Fruit fly (Drosophila melanogaster) whole organism, prepupa: ENCODE measurements around the gene CG43445.

ENCODE experiments used
- CG10631 ChIP-seq: fragments of 200-800 bp; sonication (Bioruptor generic); optimal IDR thresholded peaks from 2 replicates; lab custom pipeline; 2016; ENCODE audit warnings: missing biosample characterization, missing genetic modification characterization
- CG10669 ChIP-seq: fragments of 200-800 bp; sonication (Bioruptor generic); optimal IDR thresholded peaks from 3 replicates; lab custom pipeline; 2018; ENCODE audit warnings: missing biosample characterization, mild to moderate bottlenecking, missing genetic modification characterization, moderate library complexity
- CG11762 ChIP-seq: fragments of 200-800 bp; sonication (Bioruptor generic); optimal IDR thresholded peaks from 3 replicates; lab custom pipeline; 2016; ENCODE audit warnings: missing biosample characterization, missing genetic modification characterization; ENCODE audit not compliant: insufficient read depth
- CG11902 ChIP-seq: fragments of 200-800 bp; sonication (Bioruptor generic); optimal IDR thresholded peaks from 3 replicates; lab custom pipeline; 2016; ENCODE audit warnings: missing biosample characterization, missing genetic modification characterization
- CG15336 ChIP-seq: fragments of 200-800 bp; sonication (Bioruptor generic); IDR thresholded peaks from 2 replicates; pipeline ENCODE4 v1.3.6; 2022; ENCODE audit warnings: missing biosample characterization, missing genetic modification characterization
- CG1621 ChIP-seq: fragments of 200-800 bp; sonication (Bioruptor generic); optimal IDR thresholded peaks from 3 replicates; lab custom pipeline; 2018; ENCODE audit warnings: missing biosample characterization, mild to moderate bottlenecking, missing genetic modification characterization
- CG3032 ChIP-seq: fragments of 200-800 bp; optimal IDR thresholded peaks from 2 replicates; lab custom pipeline; 2019; ENCODE audit warnings: missing biosample characterization, mild to moderate bottlenecking, missing genetic modification characterization, moderate library complexity
- CG31627 ChIP-seq: fragments of 200-800 bp; sonication (Bioruptor generic); optimal IDR thresholded peaks from 3 replicates; lab custom pipeline; 2016; ENCODE audit warnings: missing biosample characterization, missing genetic modification characterization
- CG32006 ChIP-seq: fragments of 200-800 bp; sonication (Bioruptor generic); optimal IDR thresholded peaks from 3 replicates; lab custom pipeline; 2017; ENCODE audit warnings: missing biosample characterization, mild to moderate bottlenecking, missing genetic modification characterization
- CG34406 ChIP-seq: fragments of 200-800 bp; sonication (Bioruptor generic); optimal IDR thresholded peaks from 3 replicates; lab custom pipeline; 2016; ENCODE audit warnings: missing biosample characterization, missing genetic modification characterization
- CG3919 ChIP-seq: fragments of 200-800 bp; sonication (Bioruptor generic); optimal IDR thresholded peaks from 3 replicates; lab custom pipeline; 2016; ENCODE audit warnings: missing biosample characterization, missing genetic modification characterization
- CG6163 ChIP-seq: fragments of 200-800 bp; sonication (Bioruptor generic); IDR thresholded peaks from 3 replicates; pipeline ENCODE4 v1.3.6; 2022; ENCODE audit warnings: missing biosample characterization, missing genetic modification characterization
- CG6276 ChIP-seq: fragments of 200-800 bp; sonication (Bioruptor generic); optimal IDR thresholded peaks from 2 replicates; lab custom pipeline; 2017; ENCODE audit warnings: missing biosample characterization, mild to moderate bottlenecking, missing genetic modification characterization
- CG6792 ChIP-seq: fragments of 200-800 bp; sonication (Bioruptor generic); optimal IDR thresholded peaks from 3 replicates; lab custom pipeline; 2016; ENCODE audit warnings: missing biosample characterization, missing genetic modification characterization
- CG6808 ChIP-seq: fragments of 200-800 bp; sonication (Bioruptor generic); optimal IDR thresholded peaks from 3 replicates; lab custom pipeline; 2017; ENCODE audit warnings: missing biosample characterization, missing genetic modification characterization, mild to moderate bottlenecking, moderate library complexity, missing genetic modification reagents
- CG7368 ChIP-seq: fragments of 200-800 bp; sonication (Bioruptor generic); optimal IDR thresholded peaks from 3 replicates; lab custom pipeline; 2016; ENCODE audit warnings: missing biosample characterization, missing genetic modification characterization
- CG8119 ChIP-seq: fragments of 200-800 bp; sonication (Bioruptor generic); IDR thresholded peaks from 3 replicates; pipeline ENCODE4 v1.3.6; 2022; ENCODE audit warnings: missing biosample characterization, missing genetic modification characterization
- CG8319 ChIP-seq: fragments of 200-800 bp; sonication (Bioruptor generic); optimal IDR thresholded peaks from 3 replicates; lab custom pipeline; 2016; ENCODE audit warnings: missing biosample characterization, missing genetic modification characterization
- Eip75B ChIP-seq: fragments of 200-800 bp; sonication (Bioruptor generic); optimal IDR thresholded peaks from 3 replicates; lab custom pipeline; 2016; ENCODE audit warnings: missing biosample characterization, missing genetic modification characterization
- Eip78C ChIP-seq: fragments of 200-800 bp; sonication (Bioruptor generic); peaks from one replicate; lab custom pipeline; 2016; ENCODE audit warnings: missing biosample characterization, missing genetic modification characterization
- Eip93F ChIP-seq: fragments of 200-800 bp; sonication (Bioruptor generic); optimal IDR thresholded peaks from 2 replicates; lab custom pipeline; 2016; ENCODE audit warnings: missing biosample characterization, mild to moderate bottlenecking, missing genetic modification characterization
- Ets96B ChIP-seq: fragments of 200-800 bp; optimal IDR thresholded peaks from 2 replicates; lab custom pipeline; 2019; ENCODE audit warnings: missing biosample characterization, mild to moderate bottlenecking, missing genetic modification characterization, moderate library complexity
- Gug ChIP-seq: fragments of 200-800 bp; sonication (Bioruptor generic); IDR thresholded peaks from 2 replicates; pipeline ENCODE4 v1.3.6; 2022; ENCODE audit warnings: missing biosample characterization, missing genetic modification characterization
- Hr38 ChIP-seq: sonication (Bioruptor generic); optimal IDR thresholded peaks from 2 replicates; lab custom pipeline; 2016; ENCODE audit warnings: missing biosample characterization, missing genetic modification characterization
- Hr39 ChIP-seq: fragments of 200-800 bp; sonication (Bioruptor generic); optimal IDR thresholded peaks from 2 replicates; lab custom pipeline; 2016; ENCODE audit warnings: missing biosample characterization, missing genetic modification characterization
- Hr4 ChIP-seq: fragments of 200-800 bp; sonication (Bioruptor generic); optimal IDR thresholded peaks from 3 replicates; lab custom pipeline; 2016; ENCODE audit warnings: missing biosample characterization, missing genetic modification characterization
- Met ChIP-seq: fragments of 200-800 bp; sonication (Bioruptor generic); optimal IDR thresholded peaks from 3 replicates; lab custom pipeline; 2016; ENCODE audit warnings: missing biosample characterization, missing genetic modification characterization
- OdsH ChIP-seq: fragments of 200-800 bp; sonication (Bioruptor generic); optimal IDR thresholded peaks from 3 replicates; lab custom pipeline; 2016; ENCODE audit warnings: missing biosample characterization, missing genetic modification characterization
- Smox ChIP-seq: fragments of 200-800 bp; sonication (Bioruptor generic); optimal IDR thresholded peaks from 3 replicates; lab custom pipeline; 2016; ENCODE audit warnings: missing biosample characterization, missing genetic modification characterization
- Sox102F ChIP-seq: fragments of 200-800 bp; sonication (Bioruptor generic); optimal IDR thresholded peaks from 2 replicates; lab custom pipeline; 2016; ENCODE audit warnings: missing biosample characterization, mild to moderate bottlenecking, missing genetic modification characterization
- Sox14 ChIP-seq: fragments of 200-800 bp; sonication (Bioruptor generic); optimal IDR thresholded peaks from 3 replicates; lab custom pipeline; 2016; ENCODE audit warnings: missing biosample characterization, missing genetic modification characterization
- achi ChIP-seq: fragments of 200-800 bp; sonication (Bioruptor generic); optimal IDR thresholded peaks from 3 replicates; lab custom pipeline; 2016; ENCODE audit warnings: missing biosample characterization, missing genetic modification characterization
- acj6 ChIP-seq: fragments of 200-800 bp; sonication (Bioruptor generic); optimal IDR thresholded peaks from 3 replicates; lab custom pipeline; 2016; ENCODE audit warnings: missing biosample characterization, missing genetic modification characterization
- cyc ChIP-seq: fragments of 200-800 bp; sonication (Bioruptor generic); optimal IDR thresholded peaks from 3 replicates; lab custom pipeline; 2016; ENCODE audit warnings: missing biosample characterization, missing genetic modification characterization
- eg ChIP-seq: fragments of 200-800 bp; sonication (Bioruptor generic); IDR thresholded peaks from 3 replicates; pipeline ENCODE4 v1.3.6; 2022; ENCODE audit warnings: missing biosample characterization, missing genetic modification characterization
- esn ChIP-seq: fragments of 200-800 bp; sonication (Bioruptor generic); optimal IDR thresholded peaks from 2 replicates; lab custom pipeline; 2016; ENCODE audit warnings: missing biosample characterization, mild to moderate bottlenecking, missing genetic modification characterization, moderate library complexity
- fd59A ChIP-seq: fragments of 200-800 bp; sonication (Bioruptor generic); optimal IDR thresholded peaks from 2 replicates; lab custom pipeline; 2017; ENCODE audit warnings: missing biosample characterization, mild to moderate bottlenecking, missing genetic modification characterization, missing genetic modification reagents
- fd85E ChIP-seq: fragments of 200-800 bp; sonication (Bioruptor generic); optimal IDR thresholded peaks from 3 replicates; lab custom pipeline; 2016; ENCODE audit warnings: missing biosample characterization, missing genetic modification characterization
- fkh ChIP-seq: fragments of 200-800 bp; sonication (Bioruptor generic); optimal IDR thresholded peaks from 3 replicates; lab custom pipeline; 2017; ENCODE audit warnings: missing biosample characterization, mild to moderate bottlenecking, missing genetic modification characterization, moderate library complexity
- lz ChIP-seq: fragments of 200-800 bp; sonication (Bioruptor generic); optimal IDR thresholded peaks from 3 replicates; lab custom pipeline; 2016; ENCODE audit warnings: missing biosample characterization, missing genetic modification characterization
- net ChIP-seq: fragments of 200-800 bp; sonication (Bioruptor generic); optimal IDR thresholded peaks from 3 replicates; lab custom pipeline; 2016; ENCODE audit warnings: missing biosample characterization, missing genetic modification characterization
- pdm3 ChIP-seq: fragments of 200-800 bp; sonication (Bioruptor generic); optimal IDR thresholded peaks from 3 replicates; lab custom pipeline; 2016; ENCODE audit warnings: missing biosample characterization, missing genetic modification characterization
- ss ChIP-seq, 2 experiments: fragments of 200-800 bp; sonication (Bioruptor generic); optimal IDR thresholded peaks; 2 replicates in 1 of 2; 3 replicates in 1 of 2; lab custom pipeline; 2017 to 2018; ENCODE audit warnings: mild to moderate bottlenecking in 2 of 2, missing biosample characterization in 2 of 2, missing genetic modification characterization in 2 of 2, moderate library complexity in 1 of 2
- svp ChIP-seq: fragments of 200-800 bp; sonication (Bioruptor generic); peaks from one replicate; lab custom pipeline; 2016; ENCODE audit warnings: missing biosample characterization, missing genetic modification characterization
- topi ChIP-seq: fragments of 200-800 bp; sonication (Bioruptor generic); optimal IDR thresholded peaks from 3 replicates; lab custom pipeline; 2016; ENCODE audit warnings: missing biosample characterization, missing genetic modification characterization
- vri ChIP-seq: fragments of 200-800 bp; sonication (Bioruptor generic); optimal IDR thresholded peaks from 3 replicates; lab custom pipeline; 2016; ENCODE audit warnings: missing biosample characterization, mild to moderate bottlenecking, missing genetic modification characterization

The CG43445 gene

DNA sequence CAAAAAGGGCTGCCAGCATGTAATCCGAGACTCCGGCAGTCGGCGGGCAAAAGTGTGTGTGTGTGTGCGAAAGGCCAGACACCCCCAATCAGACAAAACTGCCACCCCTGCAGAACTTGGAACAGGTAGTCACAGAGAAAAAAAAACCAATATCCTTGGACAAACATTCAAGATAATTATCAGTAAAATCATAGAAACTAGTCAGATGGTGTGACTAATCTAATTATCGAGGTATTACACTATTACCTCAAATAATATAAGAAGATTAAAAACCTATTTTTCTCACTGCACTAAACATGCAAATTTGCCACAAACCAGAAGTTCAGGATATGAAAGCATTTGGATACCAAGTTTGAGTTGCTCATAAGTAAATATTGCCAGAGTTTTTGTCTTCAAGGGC, 46.6 kb downstream of the CG43445 start:
- TF ChIP-seq CG15336 (GFP tag; lab: Robert Waterston, UW): peak; percentile 17; the same call in 1 of the 2 replicates
- peak; percentile 25 for TF ChIP-seq cyc
- peak; percentile 53 for TF ChIP-seq esn (GFP tag; lab: Kevin White, UChicago)
- no peak for TF ChIP-seq CG11902 (GFP tag; lab: Kevin White, UChicago)
- TF ChIP-seq Eip75B (GFP tag; lab: Kevin White, UChicago): peak; percentile 39
- TF ChIP-seq CG10631: peak; percentile 47
- peak; percentile 25 for TF ChIP-seq CG6792 (GFP tag; lab: Kevin White, UChicago)
- TF ChIP-seq CG32006 (GFP tag; lab: Kevin White, UChicago): peak; percentile 21
- TF ChIP-seq eg (GFP tag; lab: Robert Waterston, UW): 0 out of 3 replicates have a peak, but pooled peaks have one; percentile 26
- TF ChIP-seq pdm3: peak; percentile 34
- peak; percentile 32; the same call in 1 of the 3 replicates for TF ChIP-seq CG8119
- no peak for TF ChIP-seq Hr4 (GFP tag; lab: Kevin White, UChicago)
- peak; percentile 85 for TF ChIP-seq Eip78C (GFP tag; lab: Kevin White, UChicago)
- TF ChIP-seq Met (GFP tag; lab: Kevin White, UChicago): peak; percentile 38
- TF ChIP-seq Gug (GFP tag; lab: Robert Waterston, UW): peak; percentile 18; the same call in 1 of the 2 replicates
- no peak for TF ChIP-seq CG7368 (GFP tag; lab: Kevin White, UChicago)
- TF ChIP-seq Ets96B: peak; percentile 35
- TF ChIP-seq svp (GFP tag; lab: Kevin White, UChicago): peak; percentile 63
- peak; percentile 43 for TF ChIP-seq CG31627
- TF ChIP-seq fd59A (GFP tag; lab: Kevin White, UChicago): peak; percentile 1
- TF ChIP-seq acj6 (GFP tag; lab: Kevin White, UChicago): peak; percentile 41
- no peak for TF ChIP-seq Eip93F (GFP tag; lab: Kevin White, UChicago)
- peak; percentile 48 for TF ChIP-seq CG3032 (tag; lab: Kevin White, UChicago)
- TF ChIP-seq CG6808 (GFP tag; lab: Kevin White, UChicago): peak; percentile 25
- peak; percentile 45 for TF ChIP-seq OdsH (GFP tag; lab: Kevin White, UChicago)
- no peak for TF ChIP-seq fd85E (GFP tag; lab: Kevin White, UChicago)
- peak; percentile 19 for TF ChIP-seq CG1621 (tag; lab: Kevin White, UChicago)
- peak; percentile 46; the same call in 1 of the 3 replicates for TF ChIP-seq CG6163 (GFP tag; lab: Robert Waterston, UW)
- TF ChIP-seq Sox14 (GFP tag; lab: Kevin White, UChicago): peak; percentile 24
- TF ChIP-seq CG6276: no peak
- TF ChIP-seq topi (GFP tag; lab: Kevin White, UChicago): peak; percentile 58
- peak; percentile 52 for TF ChIP-seq CG3919
- peak; percentile 31 for TF ChIP-seq Hr39 (GFP tag; lab: Kevin White, UChicago)
- TF ChIP-seq Smox: peak; percentile 39
- peak; percentile 14 for TF ChIP-seq CG34406
- peak in 1 of 2 experiments; percentile 32 for TF ChIP-seq ss (GFP tag; optimal IDR thresholded peaks at IDR 0.05; lab: Kevin White, UChicago)
- TF ChIP-seq CG11762: no peak
- peak; percentile 48 for TF ChIP-seq achi (GFP tag; lab: Kevin White, UChicago)
- TF ChIP-seq CG10669 (GFP tag; lab: Kevin White, UChicago): peak; percentile 51
- peak; percentile 11 for TF ChIP-seq lz
- no peak for TF ChIP-seq Sox102F (GFP tag; lab: Kevin White, UChicago)
- no peak for TF ChIP-seq CG8319 (GFP tag; lab: Kevin White, UChicago)

DNA sequence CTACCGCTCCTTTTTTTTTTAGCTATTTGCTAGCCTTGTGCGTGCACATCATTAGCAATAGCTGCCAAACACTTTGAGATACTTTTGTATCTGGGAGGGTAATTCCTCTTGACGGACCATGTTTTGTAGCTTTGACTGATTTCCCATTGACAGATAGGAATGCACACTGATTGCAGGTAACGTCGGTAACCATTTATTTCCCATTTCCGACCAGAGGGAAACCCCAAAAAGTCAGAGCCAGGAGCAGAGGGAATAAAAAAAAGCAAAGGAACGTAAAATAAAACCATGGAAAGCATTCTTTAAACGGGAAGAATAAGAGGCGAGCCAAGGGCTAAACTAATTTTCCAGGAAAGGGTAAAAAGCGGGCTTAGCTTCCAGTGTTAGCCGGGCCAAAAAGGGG, 47.1 kb downstream of the CG43445 start:
- no peak for TF ChIP-seq CG34406
- TF ChIP-seq CG10631: no peak
- TF ChIP-seq lz: no peak
- no peak for TF ChIP-seq Hr38 (GFP tag; lab: Kevin White, UChicago)
- no peak for TF ChIP-seq CG7368 (GFP tag; lab: Kevin White, UChicago)
- TF ChIP-seq vri (GFP tag; lab: Kevin White, UChicago): no peak
- no peak for TF ChIP-seq net (GFP tag; lab: Kevin White, UChicago)
- TF ChIP-seq CG10669 (GFP tag; lab: Kevin White, UChicago): no peak
- TF ChIP-seq CG6808 (GFP tag; lab: Kevin White, UChicago): no peak
- TF ChIP-seq CG15336 (GFP tag; lab: Robert Waterston, UW): no peak
- TF ChIP-seq fkh (GFP tag; lab: Kevin White, UChicago): no peak
